Worm (Caenorhabditis elegans): ENCODE measurements around the gene F01F1.3.

- no peak for TF ChIP-seq npax-4 (tag; optimal IDR thresholded peaks at IDR 0.05)
- no peak for TF ChIP-seq fkh-10 (GFP tag; optimal IDR thresholded peaks at IDR 0.05)
These were observed 34.9 kb upstream of the F01F1.3 start, which contains the start of gene W04D12.1 for ce11 chrIII:5836816-5837215.

All from whole organism, late embryonic.